Fruit fly (Drosophila melanogaster) whole organism, embryonic: ENCODE results near the gene CG10165.

Experiments
- Atf-2 ChIP-seq: fragments of 200-800 bp; sonication (Bioruptor generic); optimal IDR thresholded peaks from 2 replicates; lab custom pipeline; 2016; ENCODE audit warnings: missing biosample characterization, missing genetic modification characterization
- C15 ChIP-seq: fragments of 200-800 bp; sonication (Bioruptor generic); IDR thresholded peaks from 3 replicates; pipeline ENCODE4 v1.3.6; 2022; ENCODE audit warnings: missing biosample characterization, missing genetic modification characterization
- CG10959 ChIP-seq: fragments of 200-800 bp; sonication (Bioruptor generic); IDR thresholded peaks from 2 replicates; pipeline ENCODE4 v1.3.6; 2022; ENCODE audit warnings: missing biosample characterization, missing genetic modification characterization
- CG12769 ChIP-seq: fragments of 200-800 bp; sonication (Bioruptor generic); optimal IDR thresholded peaks from 2 replicates; lab custom pipeline; 2019; ENCODE audit warnings: missing biosample characterization, mild to moderate bottlenecking, missing genetic modification characterization, moderate library complexity
- CG13424 ChIP-seq: fragments of 200-800 bp; sonication (Bioruptor generic); optimal IDR thresholded peaks from 2 replicates; lab custom pipeline; 2019; ENCODE audit warnings: missing biosample characterization, mild to moderate bottlenecking, missing genetic modification characterization, moderate library complexity
- CG13624 ChIP-seq: fragments of 200-800 bp; sonication (Bioruptor generic); optimal IDR thresholded peaks from 2 replicates; lab custom pipeline; 2016; ENCODE audit warnings: missing biosample characterization, missing genetic modification characterization
- CG15073 ChIP-seq: fragments of 200-800 bp; sonication (Bioruptor generic); optimal IDR thresholded peaks from 2 replicates; lab custom pipeline; 2016; ENCODE audit warnings: missing biosample characterization, missing genetic modification characterization
- CG15696 ChIP-seq: fragments of 200-800 bp; sonication (Bioruptor generic); optimal IDR thresholded peaks from 2 replicates; lab custom pipeline; 2019; ENCODE audit warnings: missing biosample characterization, mild to moderate bottlenecking, missing genetic modification characterization, moderate library complexity
- CG1603 ChIP-seq: fragments of 200-800 bp; sonication (Bioruptor generic); optimal IDR thresholded peaks from 2 replicates; lab custom pipeline; 2019; ENCODE audit warnings: missing biosample characterization, mild to moderate bottlenecking, missing genetic modification characterization, moderate library complexity
- CG2129 ChIP-seq: fragments of 200-800 bp; sonication (Bioruptor generic); IDR thresholded peaks from 2 replicates; pipeline ENCODE4 v1.3.6; 2022; ENCODE audit warnings: missing biosample characterization, missing genetic modification characterization; ENCODE audit not compliant: partially characterized antibody
- CG3838 ChIP-seq: fragments of 200-800 bp; sonication (Bioruptor generic); optimal IDR thresholded peaks from 3 replicates; lab custom pipeline; 2016; ENCODE audit warnings: missing biosample characterization, missing genetic modification characterization
- CG4424 ChIP-seq: fragments of 200-800 bp; sonication (Bioruptor generic); optimal IDR thresholded peaks from 3 replicates; lab custom pipeline; 2016; ENCODE audit warnings: missing biosample characterization, missing genetic modification characterization
- CG7839 ChIP-seq: fragments of 200-800 bp; sonication (Bioruptor generic); optimal IDR thresholded peaks from 3 replicates; lab custom pipeline; 2018; ENCODE audit warnings: missing biosample characterization, mild to moderate bottlenecking, missing genetic modification characterization, moderate library complexity
- CG8290 ChIP-seq, 3 experiments: fragments of 200-800 bp; sonication (Bioruptor generic); optimal IDR thresholded peaks; 2 replicates each; lab custom pipeline; 2016 to 2019; ENCODE audit warnings: missing biosample characterization in 3 of 3, missing genetic modification characterization in 3 of 3, mild to moderate bottlenecking in 2 of 3, moderate library complexity in 1 of 3
- CG8359 ChIP-seq: fragments of 200-800 bp; sonication (Bioruptor generic); optimal IDR thresholded peaks from 2 replicates; lab custom pipeline; 2017; ENCODE audit warnings: missing biosample characterization, mild to moderate bottlenecking, missing genetic modification characterization, borderline replicate concordance
- CG8924 ChIP-seq: fragments of 200-800 bp; optimal IDR thresholded peaks from 3 replicates; lab custom pipeline; 2019; ENCODE audit warnings: missing biosample characterization, mild to moderate bottlenecking, missing genetic modification characterization, moderate library complexity
- CG9215 ChIP-seq: fragments of 200-800 bp; sonication (Bioruptor generic); IDR thresholded peaks from 2 replicates; pipeline ENCODE4 v1.3.6; 2022; ENCODE audit warnings: missing biosample characterization, missing genetic modification characterization
- CG9932 ChIP-seq: fragments of 200-800 bp; sonication (Bioruptor generic); IDR thresholded peaks from 2 replicates; pipeline ENCODE4 v1.3.6; 2022; ENCODE audit warnings: missing biosample characterization, missing genetic modification characterization
- Doc2 ChIP-seq: fragments of 200-800 bp; sonication (Bioruptor generic); IDR thresholded peaks from 2 replicates; pipeline ENCODE4 v1.3.6; 2022; ENCODE audit warnings: missing biosample characterization, missing genetic modification characterization
- ERR ChIP-seq: fragments of 200-800 bp; sonication (Bioruptor generic); optimal IDR thresholded peaks from 2 replicates; lab custom pipeline; 2016; ENCODE audit warnings: missing biosample characterization, missing genetic modification characterization
- HLH3B ChIP-seq: fragments of 200-800 bp; sonication (Bioruptor generic); IDR thresholded peaks from 2 replicates; pipeline ENCODE4 v1.3.6; 2022; ENCODE audit warnings: missing biosample characterization, missing genetic modification characterization
- Hmx ChIP-seq: fragments of 200-800 bp; sonication (Bioruptor generic); optimal IDR thresholded peaks from 2 replicates; lab custom pipeline; 2016; ENCODE audit warnings: missing biosample characterization, missing genetic modification characterization
- Hsf ChIP-seq: fragments of 200-800 bp; sonication (Bioruptor generic); optimal IDR thresholded peaks from 3 replicates; lab custom pipeline; 2016; ENCODE audit warnings: missing biosample characterization, missing genetic modification characterization
- Lhr ChIP-seq: fragments of 200-800 bp; sonication (Bioruptor generic); optimal IDR thresholded peaks from 3 replicates; lab custom pipeline; 2017; ENCODE audit warnings: mild to moderate bottlenecking, missing biosample characterization, missing genetic modification reagents, missing genetic modification characterization
- MBD-R2 ChIP-seq: fragments of 200-800 bp; sonication (Bioruptor generic); IDR thresholded peaks from 2 replicates; pipeline ENCODE4 v1.3.6; 2022; ENCODE audit warnings: missing biosample characterization, missing genetic modification characterization
- Ptx1 ChIP-seq: fragments of 200-800 bp; sonication (Bioruptor generic); IDR thresholded peaks from 2 replicates; pipeline ENCODE4 v1.3.6; 2022; ENCODE audit warnings: missing biosample characterization, missing genetic modification characterization
- Rfx ChIP-seq: fragments of 200-800 bp; sonication (Bioruptor generic); IDR thresholded peaks from 2 replicates; pipeline ENCODE4 v1.3.6; 2022; ENCODE audit warnings: missing biosample characterization, missing genetic modification characterization
- Side ChIP-seq: fragments of 200-800 bp; sonication (Bioruptor generic); optimal IDR thresholded peaks from 2 replicates; lab custom pipeline; 2016; ENCODE audit warnings: missing biosample characterization, missing genetic modification characterization
- Sox100B ChIP-seq: fragments of 200-800 bp; sonication (Bioruptor generic); optimal IDR thresholded peaks from 3 replicates; lab custom pipeline; 2018; ENCODE audit warnings: missing biosample characterization, mild to moderate bottlenecking, missing genetic modification characterization
- az2 ChIP-seq: fragments of 200-800 bp; sonication (Bioruptor generic); optimal IDR thresholded peaks from 3 replicates; lab custom pipeline; 2016; ENCODE audit warnings: missing biosample characterization, missing genetic modification characterization
- br ChIP-seq: fragments of >200 bp; optimal IDR thresholded peaks from 2 replicates; lab custom pipeline; 2017
- crp ChIP-seq, 2 experiments: fragments of 200-800 bp; sonication (Bioruptor generic); optimal IDR thresholded peaks; 2 replicates in 1 of 2; 3 replicates in 1 of 2; lab custom pipeline; 2017; ENCODE audit warnings: missing biosample characterization in 2 of 2, missing genetic modification characterization in 2 of 2, mild to moderate bottlenecking in 1 of 2, moderate library complexity in 1 of 2
- dmrt99B ChIP-seq: fragments of 200-800 bp; sonication (Bioruptor generic); optimal IDR thresholded peaks from 2 replicates; lab custom pipeline; 2018; ENCODE audit warnings: missing biosample characterization, mild to moderate bottlenecking, missing genetic modification characterization, moderate library complexity
- esg ChIP-seq: fragments of 200-800 bp; sonication (Bioruptor generic); conservative IDR thresholded peaks from 2 replicates; pipeline ENCODE4 v1.3.6; 2022; ENCODE audit warnings: missing biosample characterization, missing genetic modification characterization
- fd96Cb ChIP-seq: fragments of 200-800 bp; sonication (Bioruptor generic); optimal IDR thresholded peaks from 2 replicates; lab custom pipeline; 2018; ENCODE audit warnings: missing biosample characterization, mild to moderate bottlenecking, missing genetic modification characterization, moderate library complexity
- gro ChIP-seq: fragments of 200-800 bp; sonication (Bioruptor generic); optimal IDR thresholded peaks from 2 replicates; lab custom pipeline; 2016; ENCODE audit warnings: missing biosample characterization, missing genetic modification characterization
- gt ChIP-seq: fragments of 200-800 bp; sonication (Bioruptor generic); IDR thresholded peaks from 2 replicates; pipeline ENCODE4 v1.3.6; 2022; ENCODE audit warnings: missing biosample characterization, missing genetic modification characterization
- lbe ChIP-seq: fragments of 200-800 bp; sonication (Bioruptor generic); optimal IDR thresholded peaks from 2 replicates; lab custom pipeline; 2016; ENCODE audit warnings: missing biosample characterization, mild to moderate bottlenecking, missing genetic modification characterization
- lov ChIP-seq, 2 experiments: fragments of 200-800 bp in 1 of 2; fragments of >200 bp in 1 of 2; sonication (Bioruptor generic) in 1 of 2; IDR thresholded peaks in 1 of 2; optimal IDR thresholded peaks in 1 of 2; 2 replicates in 1 of 2; 3 replicates in 1 of 2; pipeline versions ENCODE4 v1.3.6 to Lab custom; 2017 to 2022; ENCODE audit warnings: missing biosample characterization in 1 of 2, missing genetic modification characterization in 1 of 2
- maf-S ChIP-seq: fragments of 200-800 bp; sonication (Bioruptor generic); optimal IDR thresholded peaks from 2 replicates; lab custom pipeline; 2016; ENCODE audit warnings: missing biosample characterization, missing genetic modification characterization
- mld ChIP-seq: fragments of 200-800 bp; sonication (Bioruptor generic); IDR thresholded peaks from 3 replicates; pipeline ENCODE4 v1.3.6; 2022; ENCODE audit warnings: missing biosample characterization, missing genetic modification characterization; ENCODE audit not compliant: partially characterized antibody
- nau ChIP-seq: fragments of 200-800 bp; sonication (Bioruptor generic); optimal IDR thresholded peaks from 3 replicates; lab custom pipeline; 2017; ENCODE audit warnings: missing biosample characterization, mild to moderate bottlenecking, missing genetic modification characterization, missing genetic modification reagents
- org-1 ChIP-seq: fragments of 200-800 bp; sonication (Bioruptor generic); optimal IDR thresholded peaks from 2 replicates; lab custom pipeline; 2017; ENCODE audit warnings: missing biosample characterization, missing genetic modification characterization
- pan ChIP-seq, 4 experiments: fragments of >200 bp in 3 of 4; fragments of 200-800 bp in 1 of 4; sonication (Bioruptor generic) in 1 of 4; optimal IDR thresholded peaks in 3 of 4; IDR thresholded peaks in 1 of 4; 2 replicates each; pipeline versions ENCODE4 v1.3.6 to Lab custom; 2017 to 2022; ENCODE audit warnings: missing biosample characterization in 2 of 4, missing genetic modification characterization in 2 of 4, mixed read lengths in 1 of 4
- pita ChIP-seq: fragments of 200-800 bp; sonication (Bioruptor generic); optimal IDR thresholded peaks from 2 replicates; lab custom pipeline; 2017; ENCODE audit warnings: missing biosample characterization, mild to moderate bottlenecking, missing genetic modification characterization
- pum ChIP-seq: fragments of 200-800 bp; sonication (Bioruptor generic); optimal IDR thresholded peaks from 2 replicates; lab custom pipeline; 2016; ENCODE audit warnings: missing biosample characterization, missing genetic modification characterization
- sens-2 ChIP-seq: fragments of 200-800 bp; sonication (Bioruptor generic); IDR thresholded peaks from 2 replicates; pipeline ENCODE4 v1.3.6; 2022; ENCODE audit warnings: missing biosample characterization, missing genetic modification characterization
- tna ChIP-seq: fragments of 200-800 bp; sonication (Bioruptor generic); IDR thresholded peaks from 2 replicates; pipeline ENCODE4 v1.3.6; 2022; ENCODE audit warnings: missing biosample characterization, missing genetic modification characterization; ENCODE audit not compliant: partially characterized antibody
- twi ChIP-seq: fragments of 200-800 bp; optimal IDR thresholded peaks from 2 replicates; lab custom pipeline; 2019; ENCODE audit warnings: missing biosample characterization, mild to moderate bottlenecking, missing genetic modification characterization, moderate library complexity
- vfl ChIP-seq: fragments of 200-800 bp; sonication (Bioruptor generic); optimal IDR thresholded peaks from 2 replicates; lab custom pipeline; 2016; ENCODE audit warnings: missing biosample characterization, missing genetic modification characterization
- vvl ChIP-seq: fragments of 200-800 bp; sonication (Bioruptor generic); IDR thresholded peaks from 2 replicates; pipeline ENCODE4 v1.3.6; 2022; ENCODE audit warnings: missing biosample characterization, missing genetic modification characterization

The CG10165 gene

dm6 chr2L:19526316-19526715, 3.8 kb downstream of the CG10165 start, which contains the start of the genes Dpm1 and CG10137 (continued):
- TF ChIP-seq nau (GFP tag; lab: Kevin White, UChicago) (no peak), Lhr (GFP tag; lab: Kevin White, UChicago) (peak; percentile 70), CG13424 (no peak), CG15696 (tag; lab: Kevin White, UChicago) (no peak), Doc2 (GFP tag; lab: Robert Waterston, UW) (no peak), Rfx (GFP tag; lab: Robert Waterston, UW) (no peak), CG13624 (GFP tag; lab: Kevin White, UChicago) (no peak), pum (GFP tag; lab: Kevin White, UChicago) (no peak), C15 (GFP tag; lab: Robert Waterston, UW) (no peak), Atf-2 (no peak), gt (no peak), az2 (GFP tag; lab: Kevin White, UChicago) (no peak), Sox100B (no peak), esg (no peak), twi (tag; lab: Kevin White, UChicago) (no peak), br (lab: Kevin White, UChicago) (no peak), CG7839 (tag; lab: Kevin White, UChicago) (peak; percentile 8), dmrt99B (tag; lab: Kevin White, UChicago) (no peak), Ptx1 (GFP tag; lab: Robert Waterston, UW) (no peak), fd96Cb (tag; lab: Kevin White, UChicago) (no peak), MBD-R2 (peak; percentile 82), mld (GFP tag; lab: Robert Waterston, UW) (no peak), Side (no peak), CG10959 (no peak), lbe (peak; percentile 63), maf-S (no peak), gro (GFP tag; lab: Kevin White, UChicago) (no peak), sens-2 (GFP tag; lab: Robert Waterston, UW) (no peak), Hsf (GFP tag; lab: Kevin White, UChicago) (no peak), CG9215 (GFP tag; lab: Robert Waterston, UW) (no peak), tna (no peak), CG8290 (GFP tag; optimal IDR thresholded peaks at IDR 0.05; lab: Kevin White, UChicago) (no peak), CG8290 (tag; optimal IDR thresholded peaks at IDR 0.05; lab: Kevin White, UChicago) (peak in 1 of 2 experiments; percentile 4), CG1603 (tag; lab: Kevin White, UChicago) (peak; percentile 34), CG4424 (GFP tag; lab: Kevin White, UChicago) (no peak), lov (optimal IDR thresholded peaks at IDR 0.05; lab: Kevin White, UChicago) (no peak), lov (GFP tag; IDR thresholded peaks at IDR 0.05; lab: Robert Waterston, UW) (no peak), CG2129 (GFP tag; lab: Robert Waterston, UW) (peak; percentile 78), CG15073 (GFP tag; lab: Kevin White, UChicago) (no peak), ERR (GFP tag; lab: Kevin White, UChicago) (no peak), CG8924 (tag; lab: Kevin White, UChicago) (peak; percentile 20), vfl (GFP tag; lab: Kevin White, UChicago) (no peak), Hmx (GFP tag; lab: Kevin White, UChicago) (no peak), org-1 (no peak), vvl (GFP tag; lab: Robert Waterston, UW) (no peak), CG3838 (no peak), HLH3B (GFP tag; lab: Robert Waterston, UW) (no peak), CG8359 (GFP tag; lab: Kevin White, UChicago) (no peak), pan (optimal IDR thresholded peaks at IDR 0.05; lab: Kevin White, UChicago) (no peak), pan (GFP tag; optimal IDR thresholded peaks at IDR 0.05 in 1 of 2, IDR thresholded peaks at IDR 0.05 in 1 of 2) (no peak), crp (GFP tag; optimal IDR thresholded peaks at IDR 0.05; lab: Kevin White, UChicago) (peak; percentile 82 to 94), pita (GFP tag; lab: Kevin White, UChicago) (no peak), CG12769 (no peak), CG9932 (GFP tag; lab: Robert Waterston, UW) (no peak)
